Fruit fly (Drosophila melanogaster) Kc167 (cell line): Measurements from ENCODE around the gene slo.

Experiments used
- Myc ChIP-seq: fragments of >200 bp; optimal IDR thresholded peaks from 2 replicates; lab custom pipeline; 2017; ENCODE audit warnings: missing external identifiers
- Sin3A ChIP-seq: fragments of >200 bp; optimal IDR thresholded peaks from 2 replicates; lab custom pipeline; 2018; ENCODE audit warnings: missing external identifiers
- h ChIP-seq: fragments of >200 bp; optimal IDR thresholded peaks from 3 replicates; lab custom pipeline; 2018; ENCODE audit warnings: missing external identifiers
- insv ChIP-seq: fragments of >200 bp; optimal IDR thresholded peaks from 3 replicates; lab custom pipeline; 2018; ENCODE audit warnings: missing external identifiers
- psq ChIP-seq: fragments of >200 bp; optimal IDR thresholded peaks from 2 replicates; lab custom pipeline; 2017; ENCODE audit warnings: missing external identifiers
- ttk ChIP-seq: sonication (Bioruptor generic); optimal IDR thresholded peaks from 2 replicates; lab custom pipeline; 2017; ENCODE audit warnings: missing external identifiers

DNA sequence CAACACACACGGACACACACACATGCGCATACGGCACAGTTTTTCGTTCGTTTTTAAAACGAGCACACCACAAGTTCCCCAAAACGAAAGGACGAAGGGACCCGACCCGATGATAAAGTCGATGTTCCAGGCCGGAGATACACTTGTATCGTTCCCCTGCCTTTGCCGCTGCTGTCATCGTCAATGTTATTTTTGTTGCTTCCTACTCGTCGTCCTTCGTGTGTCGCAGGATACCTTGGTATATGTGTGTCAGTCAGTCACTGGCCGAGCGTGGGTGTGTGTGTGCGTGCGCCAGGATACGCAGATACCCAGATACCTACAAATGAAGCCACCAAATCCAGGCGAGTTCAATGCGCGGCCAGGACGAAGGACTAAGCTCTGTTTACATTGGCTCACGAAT, 753 bp downstream of the slo start:
- TF ChIP-seq psq (lab: Kevin White, UChicago) (no peak), Sin3A (lab: Kevin White, UChicago) (no peak), h (lab: Kevin White, UChicago) (no peak), ttk (lab: Kevin White, UChicago) (no peak), insv (no peak), Myc (lab: Kevin White, UChicago) (no peak)
